Worm (Caenorhabditis elegans) whole organism, late embryonic: ENCODE data around the gene aos-1.

Source experiments
- ceh-2 ChIP-seq: sonication (generic microtip); optimal IDR thresholded peaks from 2 replicates; lab custom pipeline; 2016; ENCODE audit warnings: missing genotype, missing genetic modification characterization, missing compliant biosample characterization
- ceh-24 ChIP-seq: sonication (generic microtip); optimal IDR thresholded peaks from 2 replicates; lab custom pipeline; 2016; ENCODE audit warnings: mild to moderate bottlenecking, missing genetic modification characterization, missing compliant biosample characterization
- dmd-4 ChIP-seq: sonication (generic microtip); optimal IDR thresholded peaks from 2 replicates; lab custom pipeline; 2016; ENCODE audit warnings: borderline replicate concordance, missing genetic modification characterization, missing compliant biosample characterization
- elt-4 ChIP-seq: sonication (generic microtip); optimal IDR thresholded peaks from 2 replicates; lab custom pipeline; 2016; ENCODE audit warnings: missing genetic modification characterization, missing compliant biosample characterization
- hlh-15 ChIP-seq: sonication (generic microtip); optimal IDR thresholded peaks from 2 replicates; lab custom pipeline; 2016; ENCODE audit warnings: missing genetic modification characterization, missing compliant biosample characterization
- pha-4 ChIP-seq: fragments of 150-350 bp; optimal IDR thresholded peaks from 2 replicates; lab custom pipeline; 2018; ENCODE audit warnings: missing biosample characterization, missing genetic modification reagents, missing genetic modification characterization
- pqm-1 ChIP-seq: sonication (generic microtip); optimal IDR thresholded peaks from 2 replicates; lab custom pipeline; 2016; ENCODE audit warnings: missing genetic modification characterization, missing compliant biosample characterization
- unc-42 ChIP-seq: sonication (generic microtip); optimal IDR thresholded peaks from 2 replicates; lab custom pipeline; 2016; ENCODE audit warnings: missing genotype, missing genetic modification characterization, missing compliant biosample characterization

DNA sequence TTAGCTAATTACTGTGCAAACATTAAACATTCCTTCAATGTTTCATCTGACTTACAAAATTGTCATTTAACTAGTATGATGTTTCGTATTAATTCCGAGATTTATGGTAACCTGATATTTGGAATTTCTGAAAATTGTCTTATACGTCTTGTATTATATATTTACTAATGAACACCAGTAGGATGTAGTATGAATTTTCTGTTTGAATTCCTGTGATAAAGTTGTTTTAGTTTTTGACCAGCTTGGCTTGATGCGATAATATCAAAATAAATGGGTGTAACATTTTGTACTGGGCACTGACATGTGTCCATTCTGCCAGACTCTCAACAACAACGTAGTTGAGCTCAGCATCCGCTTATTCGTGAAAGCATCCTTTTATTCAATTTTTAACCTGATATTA lies 45.2 kb downstream of the aos-1 start, which contains the start of gene R04B5.6:
- no peak for TF ChIP-seq pha-4 (tag; lab: Kevin White, UChicago)
- no peak for TF ChIP-seq dmd-4
- no peak for TF ChIP-seq ceh-24 (tag; lab: Kevin White, UChicago)
- no peak for TF ChIP-seq elt-4 (tag; lab: Kevin White, UChicago)
- no peak for TF ChIP-seq hlh-15 (tag; lab: Kevin White, UChicago)
- no peak for TF ChIP-seq pqm-1
- TF ChIP-seq ceh-2 = no peak
- TF ChIP-seq unc-42 (tag; lab: Kevin White, UChicago) = no peak
